Worm (Caenorhabditis elegans): Measurements from ENCODE around the gene fut-3.

Gene fut-3

ce11 chrII:5665991-5666390, 6.4 kb upstream of the fut-3 start, which contains the start of gene C25H3.16:
Gene C25H3.16, plus strand, starts transcription at chrII:5666291.
- TF ChIP-seq mec-3 (tag; optimal IDR thresholded peaks at IDR 0.05; ENCODE audit: borderline replicate concordance) = no peak
- TF ChIP-seq unc-55 (GFP tag; optimal IDR thresholded peaks at IDR 0.05) = no peak
- TF ChIP-seq zip-5 (tag; optimal IDR thresholded peaks at IDR 0.05) = no peak

- no peak for TF ChIP-seq unc-42 (tag; optimal IDR thresholded peaks at IDR 0.05)
- no peak for TF ChIP-seq dmd-4 (tag; optimal IDR thresholded peaks at IDR 0.05; ENCODE audit: borderline replicate concordance)
- no peak for TF ChIP-seq ttx-3 (tag; optimal IDR thresholded peaks at IDR 0.05)
- no peak for TF ChIP-seq ceh-18 (tag; optimal IDR thresholded peaks at IDR 0.05)
- no peak for TF ChIP-seq lim-6 (tag; optimal IDR thresholded peaks at IDR 0.05)
- TF ChIP-seq che-1 (tag; optimal IDR thresholded peaks at IDR 0.05) = no peak
- TF ChIP-seq hlh-8 (tag; optimal IDR thresholded peaks at IDR 0.05) = no peak
- no peak for TF ChIP-seq madf-2 (tag; optimal IDR thresholded peaks at IDR 0.05)
- no peak for TF ChIP-seq hlh-30 (tag; optimal IDR thresholded peaks at IDR 0.05; ENCODE audit: insufficient read depth)
- no peak for TF ChIP-seq ceh-48 (tag; optimal IDR thresholded peaks at IDR 0.05)
- TF ChIP-seq ceh-24 (tag; optimal IDR thresholded peaks at IDR 0.05) = no peak
- TF ChIP-seq Y22D7AL.16 (tag; optimal IDR thresholded peaks at IDR 0.05) = no peak
- no peak for TF ChIP-seq sox-4 (tag; optimal IDR thresholded peaks at IDR 0.05)
Measured at ce11 chrII:5665029-5665428, 5.5 kb upstream of the fut-3 start, which contains the start of gene C25H3.15. Gene C25H3.15, plus strand, starts transcription at chrII:5665329.

- TF ChIP-seq hlh-15 (tag; optimal IDR thresholded peaks at IDR 0.05) = no peak
- no peak for TF ChIP-seq mec-3 (tag; optimal IDR thresholded peaks at IDR 0.05; ENCODE audit: borderline replicate concordance)
- TF ChIP-seq pha-2 (tag; optimal IDR thresholded peaks at IDR 0.05) = no peak
- no peak for TF ChIP-seq eyg-1 (tag; optimal IDR thresholded peaks at IDR 0.05)
- peak; percentile 12 for TF ChIP-seq unc-42 (tag; optimal IDR thresholded peaks at IDR 0.05)
- TF ChIP-seq pha-4 (tag; optimal IDR thresholded peaks at IDR 0.05) = no peak
- TF ChIP-seq ceh-14 (tag; optimal IDR thresholded peaks at IDR 0.05) = peak; percentile 10
- TF ChIP-seq dve-1 (tag; optimal IDR thresholded peaks at IDR 0.05) = no peak
- TF ChIP-seq T23F11.4 (GFP tag; optimal IDR thresholded peaks at IDR 0.05) = no peak
Measured at ce11 chrII:5663180-5663791, 3.7 kb upstream of the fut-3 start.

- TF ChIP-seq fkh-6 (tag; optimal IDR thresholded peaks at IDR 0.05) = no peak
- peak; percentile 61 for TF ChIP-seq dmd-4 (tag; optimal IDR thresholded peaks at IDR 0.05; ENCODE audit: borderline replicate concordance)
- peak; percentile 83 for TF ChIP-seq sox-4 (tag; optimal IDR thresholded peaks at IDR 0.05)
- TF ChIP-seq Y22D7AL.16 (tag; optimal IDR thresholded peaks at IDR 0.05) = peak; percentile 78
- TF ChIP-seq C38D4.7 (GFP tag; optimal IDR thresholded peaks at IDR 0.05) = peak; percentile 73
- no peak for TF ChIP-seq pha-2 (tag; optimal IDR thresholded peaks at IDR 0.05)
- no peak for TF ChIP-seq pha-4 (tag; optimal IDR thresholded peaks at IDR 0.05)
- TF ChIP-seq gmeb-2 (tag; optimal IDR thresholded peaks at IDR 0.05) = peak; percentile 70
- TF ChIP-seq sdc-2 (tag; optimal IDR thresholded peaks at IDR 0.05) = peak; percentile 43
- TF ChIP-seq pax-1 (tag; optimal IDR thresholded peaks at IDR 0.05) = peak; percentile 5
- TF ChIP-seq ref-2 (tag; optimal IDR thresholded peaks at IDR 0.05) = peak; percentile 78
- peak; percentile 90 for TF ChIP-seq dve-1 (tag; optimal IDR thresholded peaks at IDR 0.05)
- peak; percentile 85 for TF ChIP-seq tbx-2 (tag; optimal IDR thresholded peaks at IDR 0.05)
- peak; percentile 78 for TF ChIP-seq lim-6 (tag; optimal IDR thresholded peaks at IDR 0.05)
- TF ChIP-seq madf-2 (tag; optimal IDR thresholded peaks at IDR 0.05) = peak; percentile 75
- TF ChIP-seq zip-5 (tag; optimal IDR thresholded peaks at IDR 0.05) = no peak
- TF ChIP-seq ceh-9 (tag; optimal IDR thresholded peaks at IDR 0.05) = no peak
- peak; percentile 83 for TF ChIP-seq elt-2 (tag; optimal IDR thresholded peaks at IDR 0.05)
- TF ChIP-seq ceh-6 (GFP tag; optimal IDR thresholded peaks at IDR 0.05) = peak; percentile 56
- peak; percentile 63 for TF ChIP-seq che-1 (tag; optimal IDR thresholded peaks at IDR 0.05)
- TF ChIP-seq mec-3 (tag; optimal IDR thresholded peaks at IDR 0.05; ENCODE audit: borderline replicate concordance) = peak; percentile 48
- TF ChIP-seq hlh-15 (tag; optimal IDR thresholded peaks at IDR 0.05) = no peak
- no peak for TF ChIP-seq ztf-16 (tag; optimal IDR thresholded peaks at IDR 0.05)
- peak; percentile 76 for TF ChIP-seq C08G9.2 (tag; optimal IDR thresholded peaks at IDR 0.05)
- TF ChIP-seq rnt-1 (tag; optimal IDR thresholded peaks at IDR 0.05) = peak; percentile 78
- TF ChIP-seq odd-2 (tag; optimal IDR thresholded peaks at IDR 0.05) = no peak
- TF ChIP-seq ceh-24 (tag; optimal IDR thresholded peaks at IDR 0.05) = peak; percentile 63
- TF ChIP-seq nfya-1 (tag; optimal IDR thresholded peaks at IDR 0.05) = peak; percentile 97
- peak; percentile 44 for TF ChIP-seq ceh-30 (tag; optimal IDR thresholded peaks at IDR 0.05)
- peak; percentile 38 for TF ChIP-seq nhr-11 (tag; optimal IDR thresholded peaks at IDR 0.05)
- TF ChIP-seq tbx-7 (tag; optimal IDR thresholded peaks at IDR 0.05) = peak; percentile 23
- no peak for TF ChIP-seq fkh-10 (GFP tag; optimal IDR thresholded peaks at IDR 0.05)
- TF ChIP-seq pat-9 (tag; optimal IDR thresholded peaks at IDR 0.05) = peak; percentile 85
- peak; percentile 67 for TF ChIP-seq lin-11 (tag; optimal IDR thresholded peaks at IDR 0.05)
Measured at ce11 chrII:5661735-5662177, 2.2 kb upstream of the fut-3 start.

All from whole organism, late embryonic.